Worm (Caenorhabditis elegans) whole organism, L1 larva: Measurements from ENCODE around the gene puf-8.

Source experiments
- C04F5.9 ChIP-seq: sonication (generic microtip); optimal IDR thresholded peaks from 2 replicates; lab custom pipeline; 2016; ENCODE audit warnings: missing genetic modification characterization, missing compliant biosample characterization
- ama-1 ChIP-seq: fragments of 150-350 bp; optimal IDR thresholded peaks from 2 replicates; lab custom pipeline; 2014
- dsc-1 ChIP-seq: sonication (generic microtip); optimal IDR thresholded peaks from 2 replicates; lab custom pipeline; 2016; ENCODE audit warnings: mild to moderate bottlenecking, missing genetic modification characterization, missing compliant biosample characterization
- egl-27 ChIP-seq, 2 experiments: fragments of 150-350 bp in 1 of 2; sonication (generic microtip); optimal IDR thresholded peaks; 3 replicates each; lab custom pipeline; 2017 to 2018; ENCODE audit warnings: missing biosample characterization in 2 of 2, missing genetic modification characterization in 2 of 2, missing genetic modification reagents in 2 of 2
- lin-13 ChIP-seq: fragments of 150-350 bp; optimal IDR thresholded peaks from 2 replicates; lab custom pipeline; 2014; ENCODE audit warnings: missing biosample characterization, missing genetic modification reagents, missing genetic modification characterization
- lsy-2 ChIP-seq, 2 experiments: fragments of 150-350 bp; optimal IDR thresholded peaks; 2 replicates each; lab custom pipeline; 2014; ENCODE audit warnings: missing biosample characterization in 2 of 2, missing genetic modification characterization in 2 of 2
- nhr-20 ChIP-seq: sonication (generic microtip); optimal IDR thresholded peaks from 2 replicates; lab custom pipeline; 2016; ENCODE audit warnings: mild to moderate bottlenecking, missing genetic modification characterization, missing compliant biosample characterization
- nhr-71 ChIP-seq: sonication (generic microtip); optimal IDR thresholded peaks from 2 replicates; lab custom pipeline; 2016; ENCODE audit warnings: mild to moderate bottlenecking, missing genetic modification characterization, moderate library complexity, missing compliant biosample characterization
- pag-3 ChIP-seq: sonication (generic microtip); optimal IDR thresholded peaks from 2 replicates; lab custom pipeline; 2017; ENCODE audit warnings: missing genetic modification characterization, mild to moderate bottlenecking, missing compliant biosample characterization, antibody characterized with exemption, borderline replicate concordance; ENCODE audit not compliant: insufficient read depth
- pqm-1 ChIP-seq: sonication (generic microtip); optimal IDR thresholded peaks from 3 replicates; lab custom pipeline; 2017; ENCODE audit warnings: missing biosample characterization, missing genetic modification characterization
- skn-1 ChIP-seq: fragments of 150-350 bp; optimal IDR thresholded peaks from 2 replicates; lab custom pipeline; 2014; ENCODE audit warnings: missing biosample characterization, missing genetic modification characterization
- unc-130 ChIP-seq: fragments of 150-350 bp; optimal IDR thresholded peaks from 2 replicates; lab custom pipeline; 2017; ENCODE audit warnings: missing biosample characterization, missing genetic modification characterization, inconsistent platforms
- unc-62 ChIP-seq: fragments of 150-350 bp; optimal IDR thresholded peaks from 2 replicates; lab custom pipeline; 2014; ENCODE audit warnings: missing biosample characterization, missing genetic modification reagents, missing genetic modification characterization
- zag-1 ChIP-seq: fragments of 150-350 bp; optimal IDR thresholded peaks from 2 replicates; lab custom pipeline; 2014; ENCODE audit warnings: missing biosample characterization, missing genetic modification characterization

DNA sequence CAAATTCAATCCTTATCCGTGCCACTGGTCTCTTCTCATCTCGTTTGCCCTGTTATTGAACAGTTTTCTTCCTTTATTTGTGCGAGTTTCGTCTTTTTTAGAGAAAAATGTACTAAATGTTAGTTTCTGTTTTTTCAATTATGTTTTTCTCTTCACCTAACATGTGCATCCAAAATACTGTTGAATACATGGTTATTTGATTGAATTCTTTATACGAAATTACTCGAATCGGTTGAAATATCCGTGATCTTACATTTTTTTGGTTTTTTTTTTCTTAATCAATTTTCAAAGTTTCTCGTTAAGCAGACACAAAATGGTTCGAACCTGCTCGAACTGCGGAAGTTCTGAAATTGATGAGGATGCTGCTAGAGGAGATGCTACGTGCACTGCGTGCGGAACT lies 7.5 kb upstream of the puf-8 start, which contains the start of gene brf-1:
- TF ChIP-seq dsc-1 (tag; lab: Kevin White, UChicago) (no peak), egl-27 (tag; optimal IDR thresholded peaks at IDR 0.05; lab: Kevin White, UChicago) (no peak), unc-130 (tag; lab: Kevin White, UChicago) (no peak), nhr-71 (no peak), zag-1 (tag; lab: Kevin White, UChicago) (no peak), nhr-20 (tag; lab: Kevin White, UChicago) (no peak), C04F5.9 (tag; lab: Kevin White, UChicago) (no peak), lin-13 (GFP tag; lab: Kevin White, UChicago) (no peak), skn-1 (tag; lab: Kevin White, UChicago) (no peak), ama-1 (no peak), pag-3 (tag; lab: Kevin White, UChicago) (no peak), unc-62 (GFP tag; lab: Kevin White, UChicago) (no peak), pqm-1 (tag; lab: Kevin White, UChicago) (no peak), lsy-2 (tag; optimal IDR thresholded peaks at IDR 0.05; lab: Kevin White, UChicago) (no peak)
